Worm (Caenorhabditis elegans): ENCODE data around the gene pot-2.

- no peak for TF ChIP-seq aly-1 (tag; optimal IDR thresholded peaks at IDR 0.05)
- TF ChIP-seq sea-1 (GFP tag; conservative IDR thresholded peaks at IDR 0.05) = no peak
- no peak for TF ChIP-seq ama-1 (optimal IDR thresholded peaks at IDR 0.05)
- no peak for TF ChIP-seq F13C5.2 (tag; optimal IDR thresholded peaks at IDR 0.05)
Observed at ce11 chrII:14488661-14489060, 35.3 kb upstream of the pot-2 start, which contains the start of gene usp-14.

Measured in whole organism, early embryonic.